Fruit fly (Drosophila melanogaster): ENCODE measurements around the gene Eip74EF.

Eip74EF gene

dm6 chr3L:17573823-17574222, 45.3 kb downstream of the Eip74EF start (continued):
- TF ChIP-seq CG9876 (GFP tag; optimal IDR thresholded peaks at IDR 0.05) (no peak), danr (GFP tag; IDR thresholded peaks at IDR 0.05) (no peak), ken (GFP tag; IDR thresholded peaks at IDR 0.05) (no peak), CrebB (tag; optimal IDR thresholded peaks at IDR 0.05) (no peak), cwo (GFP tag; optimal IDR thresholded peaks at IDR 0.05) (no peak), pb (GFP tag; optimal IDR thresholded peaks at IDR 0.05) (no peak), NFAT (GFP tag; IDR thresholded peaks at IDR 0.05) (no peak), CG31441 (GFP tag; IDR thresholded peaks at IDR 0.05) (no peak), CG8944 (GFP tag; optimal IDR thresholded peaks at IDR 0.05) (no peak), Med (GFP tag) (peak; percentile 73), zfh2 (GFP tag; optimal IDR thresholded peaks at IDR 0.05) (no peak), Pdp1 (GFP tag; optimal IDR thresholded peaks at IDR 0.05) (peak in 1 of 2 experiments; percentile 83), Doc2 (GFP tag; IDR thresholded peaks at IDR 0.05) (no peak), sob (GFP tag; IDR thresholded peaks at IDR 0.05) (peak; percentile 7; the same call in 1 of the 2 replicates), CG3995 (GFP tag; optimal IDR thresholded peaks at IDR 0.05) (no peak), Eip74EF (GFP tag; optimal IDR thresholded peaks at IDR 0.05) (peak in 1 of 2 experiments; percentile 73), CG17186 (GFP tag; optimal IDR thresholded peaks at IDR 0.05) (no peak), CG6813 (GFP tag; optimal IDR thresholded peaks at IDR 0.05) (no peak), Optix (GFP tag; IDR thresholded peaks at IDR 0.05) (no peak), CG13775 (GFP tag; optimal IDR thresholded peaks at IDR 0.05) (no peak), CG6175 (GFP tag; IDR thresholded peaks at IDR 0.05) (peak; percentile 71; the same call in 2 of the 3 replicates), mirr (GFP tag; optimal IDR thresholded peaks at IDR 0.05) (no peak), CG15073 (GFP tag; optimal IDR thresholded peaks at IDR 0.05) (no peak), CG3407 (GFP tag; optimal IDR thresholded peaks at IDR 0.05) (no peak), gce (GFP tag; IDR thresholded peaks at IDR 0.05) (no peak), Bdp1 (GFP tag; optimal IDR thresholded peaks at IDR 0.05) (no peak), CG8290 (GFP tag; optimal IDR thresholded peaks at IDR 0.05) (no peak), CG8290 (tag; optimal IDR thresholded peaks at IDR 0.05) (no peak), Lpt (GFP tag; optimal IDR thresholded peaks at IDR 0.05) (no peak), Chrac-16 (GFP tag; optimal IDR thresholded peaks at IDR 0.05) (no peak), CG33557 (GFP tag; optimal IDR thresholded peaks at IDR 0.05) (no peak), CG1792 (GFP tag; optimal IDR thresholded peaks at IDR 0.05) (no peak), vfl (GFP tag; optimal IDR thresholded peaks at IDR 0.05) (no peak), Ssrp (tag; optimal IDR thresholded peaks at IDR 0.05) (no peak), CG13624 (GFP tag; optimal IDR thresholded peaks at IDR 0.05) (no peak), pum (GFP tag; optimal IDR thresholded peaks at IDR 0.05) (no peak), Dip2 (GFP tag; IDR thresholded peaks at IDR 0.05) (no peak), CG18619 (GFP tag; optimal IDR thresholded peaks at IDR 0.05) (no peak), bcd (GFP tag; optimal IDR thresholded peaks at IDR 0.05) (no peak), NC2α (GFP tag; optimal IDR thresholded peaks at IDR 0.05) (no peak), HLH3B (GFP tag; IDR thresholded peaks at IDR 0.05) (no peak), CkIIα-i1 (GFP tag; IDR thresholded peaks at IDR 0.05) (no peak), sr (GFP tag; IDR thresholded peaks at IDR 0.05) (no peak), cg (GFP tag; optimal IDR thresholded peaks at IDR 0.05) (peak; percentile 92), run (tag; optimal IDR thresholded peaks at IDR 0.05) (no peak), HHEX (GFP tag; optimal IDR thresholded peaks at IDR 0.05) (no peak), corto (GFP tag; optimal IDR thresholded peaks at IDR 0.05) (no peak), Dref (GFP tag; IDR thresholded peaks at IDR 0.05) (no peak), dimm (GFP tag; IDR thresholded peaks at IDR 0.05) (no peak), Ets65A (GFP tag) (no peak), CG12769 (tag; optimal IDR thresholded peaks at IDR 0.05) (peak; percentile 53), Oaz (GFP tag; IDR thresholded peaks at IDR 0.05) (no peak), CG15514 (GFP tag; optimal IDR thresholded peaks at IDR 0.05) (no peak)
